Fruit fly (Drosophila melanogaster) whole organism, embryonic: ENCODE results near the gene fok.

ENCODE experiments used
- BEAF-32 ChIP-seq: fragments of 200-800 bp; sonication (Bioruptor generic); optimal IDR thresholded peaks from 3 replicates; lab custom pipeline; 2017; ENCODE audit warnings: missing biosample characterization, missing genetic modification characterization, mild to moderate bottlenecking, moderate library complexity, missing genetic modification reagents
- CG10267 ChIP-seq: fragments of 200-800 bp; sonication (Bioruptor generic); optimal IDR thresholded peaks from 2 replicates; lab custom pipeline; 2018; ENCODE audit warnings: missing biosample characterization, mild to moderate bottlenecking, missing genetic modification characterization, moderate library complexity
- CG12104 ChIP-seq: fragments of 200-800 bp; sonication (Bioruptor generic); optimal IDR thresholded peaks from 3 replicates; lab custom pipeline; 2016; ENCODE audit warnings: missing biosample characterization, missing genetic modification characterization
- CG12942 ChIP-seq: fragments of 200-800 bp; sonication (Bioruptor generic); optimal IDR thresholded peaks from 3 replicates; lab custom pipeline; 2016; ENCODE audit warnings: missing biosample characterization, missing genetic modification characterization
- CG14860 ChIP-seq: fragments of 200-800 bp; sonication (Bioruptor generic); IDR thresholded peaks from 3 replicates; pipeline ENCODE4 v1.3.6; 2022; ENCODE audit warnings: missing biosample characterization, missing genetic modification characterization; ENCODE audit not compliant: partially characterized antibody
- CG15479 ChIP-seq: fragments of 200-800 bp; sonication (Bioruptor generic); optimal IDR thresholded peaks from 3 replicates; lab custom pipeline; 2019; ENCODE audit warnings: missing biosample characterization, mild to moderate bottlenecking, missing genetic modification characterization, moderate library complexity
- CG15514 ChIP-seq: fragments of 200-800 bp; sonication (Bioruptor generic); optimal IDR thresholded peaks from 3 replicates; lab custom pipeline; 2017; ENCODE audit warnings: missing biosample characterization, missing genetic modification characterization, mild to moderate bottlenecking, moderate library complexity, missing genetic modification reagents
- CG18619 ChIP-seq: fragments of 200-800 bp; sonication (Bioruptor generic); optimal IDR thresholded peaks from 3 replicates; lab custom pipeline; 2017; ENCODE audit warnings: missing biosample characterization, mild to moderate bottlenecking, missing genetic modification characterization
- CG2116 ChIP-seq: fragments of 200-800 bp; sonication (Bioruptor generic); optimal IDR thresholded peaks from 3 replicates; lab custom pipeline; 2018; ENCODE audit warnings: missing biosample characterization, mild to moderate bottlenecking, missing genetic modification characterization
- CG33557 ChIP-seq: fragments of 200-800 bp; sonication (Bioruptor generic); optimal IDR thresholded peaks from 2 replicates; lab custom pipeline; 2019; ENCODE audit warnings: missing biosample characterization, mild to moderate bottlenecking, missing genetic modification characterization, moderate library complexity
- CG34224 ChIP-seq: fragments of 200-800 bp; sonication (Bioruptor generic); IDR thresholded peaks from 3 replicates; pipeline ENCODE4 v1.3.6; 2022; ENCODE audit warnings: missing biosample characterization, missing genetic modification characterization; ENCODE audit not compliant: partially characterized antibody
- CG3995 ChIP-seq: fragments of 200-800 bp; sonication (Bioruptor generic); optimal IDR thresholded peaks from 3 replicates; lab custom pipeline; 2016; ENCODE audit warnings: missing biosample characterization, missing genetic modification characterization
- CG4424 ChIP-seq: fragments of 200-800 bp; sonication (Bioruptor generic); optimal IDR thresholded peaks from 3 replicates; lab custom pipeline; 2016; ENCODE audit warnings: missing biosample characterization, missing genetic modification characterization
- CG5245 ChIP-seq: fragments of 200-800 bp; sonication (Bioruptor generic); optimal IDR thresholded peaks from 3 replicates; lab custom pipeline; 2016; ENCODE audit warnings: missing biosample characterization, missing genetic modification characterization
- CG7271 ChIP-seq: fragments of 200-800 bp; sonication (Bioruptor generic); optimal IDR thresholded peaks from 2 replicates; lab custom pipeline; 2018; ENCODE audit warnings: missing biosample characterization, mild to moderate bottlenecking, missing genetic modification characterization, moderate library complexity
- CG8924 ChIP-seq: fragments of 200-800 bp; optimal IDR thresholded peaks from 3 replicates; lab custom pipeline; 2019; ENCODE audit warnings: missing biosample characterization, mild to moderate bottlenecking, missing genetic modification characterization, moderate library complexity
- Dp ChIP-seq: fragments of 200-800 bp; sonication (Bioruptor generic); optimal IDR thresholded peaks from 2 replicates; lab custom pipeline; 2018; ENCODE audit warnings: missing biosample characterization, mild to moderate bottlenecking, missing genetic modification characterization, moderate library complexity
- Dref ChIP-seq: fragments of 200-800 bp; sonication (Bioruptor generic); IDR thresholded peaks from 2 replicates; pipeline ENCODE4 v1.3.6; 2022; ENCODE audit warnings: missing biosample characterization, missing genetic modification characterization
- Hr51 ChIP-seq, 2 experiments: fragments of 200-800 bp; sonication (Bioruptor generic); optimal IDR thresholded peaks; 2 replicates in 1 of 2; 3 replicates in 1 of 2; lab custom pipeline; 2016 to 2018; ENCODE audit warnings: missing biosample characterization in 2 of 2, missing genetic modification characterization in 2 of 2, mild to moderate bottlenecking in 1 of 2, moderate library complexity in 1 of 2
- Hsf ChIP-seq: fragments of 200-800 bp; sonication (Bioruptor generic); optimal IDR thresholded peaks from 3 replicates; lab custom pipeline; 2016; ENCODE audit warnings: missing biosample characterization, missing genetic modification characterization
- Mad ChIP-seq: fragments of 200-800 bp; sonication (Bioruptor generic); optimal IDR thresholded peaks from 2 replicates; lab custom pipeline; 2016; ENCODE audit warnings: missing biosample characterization, missing genetic modification characterization
- Max ChIP-seq: fragments of 200-800 bp; sonication (Bioruptor generic); optimal IDR thresholded peaks from 2 replicates; lab custom pipeline; 2016; ENCODE audit warnings: missing biosample characterization, mild to moderate bottlenecking, missing genetic modification characterization
- Myb ChIP-seq: fragments of 200-800 bp; sonication (Bioruptor generic); optimal IDR thresholded peaks from 2 replicates; lab custom pipeline; 2016; ENCODE audit warnings: missing biosample characterization, missing genetic modification characterization
- Oli ChIP-seq: fragments of 200-800 bp; sonication (Bioruptor generic); optimal IDR thresholded peaks from 2 replicates; lab custom pipeline; 2018; ENCODE audit warnings: missing biosample characterization, mild to moderate bottlenecking, missing genetic modification characterization, moderate library complexity
- Scr ChIP-seq: fragments of 200-800 bp; sonication (Bioruptor generic); IDR thresholded peaks from 2 replicates; pipeline ENCODE4 v1.3.6; 2022; ENCODE audit warnings: missing biosample characterization, missing genetic modification characterization; ENCODE audit not compliant: partially characterized antibody
- Ssrp ChIP-seq: fragments of 200-800 bp; sonication (Bioruptor generic); optimal IDR thresholded peaks from 2 replicates; lab custom pipeline; 2018; ENCODE audit warnings: missing biosample characterization, mild to moderate bottlenecking, missing genetic modification characterization, moderate library complexity
- Trl ChIP-seq, 3 experiments: fragments of >200 bp in 2 of 3; fragments of 200-800 bp in 1 of 3; sonication (Bioruptor generic) in 1 of 3; optimal IDR thresholded peaks; 2 replicates in 1 of 3; 3 replicates in 2 of 3; lab custom pipeline; 2016 to 2017; ENCODE audit warnings: missing biosample characterization in 1 of 3, missing genetic modification characterization in 1 of 3
- aop ChIP-seq: fragments of 200-800 bp; sonication (Bioruptor generic); IDR thresholded peaks from 2 replicates; pipeline ENCODE4 v1.3.6; 2022; ENCODE audit warnings: missing biosample characterization, missing genetic modification characterization
- ara ChIP-seq: fragments of 200-800 bp; sonication (Bioruptor generic); IDR thresholded peaks from 2 replicates; pipeline ENCODE4 v1.3.6; 2022; ENCODE audit warnings: missing biosample characterization, missing genetic modification characterization
- chif ChIP-seq, 2 experiments: fragments of 200-800 bp; sonication (Bioruptor generic); optimal IDR thresholded peaks; 3 replicates each; lab custom pipeline; 2016; ENCODE audit warnings: missing biosample characterization in 2 of 2, missing genetic modification characterization in 2 of 2
- dan ChIP-seq: fragments of 200-800 bp; sonication (Bioruptor generic); IDR thresholded peaks from 2 replicates; pipeline ENCODE4 v1.3.6; 2022; ENCODE audit warnings: missing biosample characterization, missing genetic modification characterization
- dmrt11E ChIP-seq: fragments of 200-800 bp; sonication (Bioruptor generic); optimal IDR thresholded peaks from 3 replicates; lab custom pipeline; 2018; ENCODE audit warnings: missing biosample characterization, mild to moderate bottlenecking, missing genetic modification characterization, moderate library complexity
- ems ChIP-seq: fragments of 200-800 bp; sonication (Bioruptor generic); optimal IDR thresholded peaks from 3 replicates; lab custom pipeline; 2016; ENCODE audit warnings: missing biosample characterization, missing genetic modification characterization
- ewg ChIP-seq: fragments of 200-800 bp; sonication (Bioruptor generic); optimal IDR thresholded peaks from 3 replicates; lab custom pipeline; 2017; ENCODE audit warnings: mild to moderate bottlenecking, missing biosample characterization, missing genetic modification reagents, missing genetic modification characterization
- fru ChIP-seq: fragments of >200 bp; optimal IDR thresholded peaks from 2 replicates; lab custom pipeline; 2017
- grau ChIP-seq: fragments of 200-800 bp; optimal IDR thresholded peaks from 3 replicates; lab custom pipeline; 2019; ENCODE audit warnings: missing biosample characterization, mild to moderate bottlenecking, missing genetic modification characterization, moderate library complexity
- hbn ChIP-seq: fragments of 200-800 bp; sonication (Bioruptor generic); IDR thresholded peaks from 2 replicates; pipeline ENCODE4 v1.3.6; 2022; ENCODE audit warnings: missing biosample characterization, missing genetic modification characterization; ENCODE audit not compliant: partially characterized antibody
- ind ChIP-seq: fragments of 200-800 bp; sonication (Bioruptor generic); optimal IDR thresholded peaks from 3 replicates; lab custom pipeline; 2016; ENCODE audit warnings: missing biosample characterization, missing genetic modification characterization
- lab ChIP-seq: fragments of 200-800 bp; sonication (Bioruptor generic); optimal IDR thresholded peaks from 3 replicates; lab custom pipeline; 2017; ENCODE audit warnings: missing biosample characterization, missing genetic modification characterization, mild to moderate bottlenecking, moderate library complexity, missing genetic modification reagents
- lmd ChIP-seq: fragments of 200-800 bp; sonication (Bioruptor generic); IDR thresholded peaks from 2 replicates; pipeline ENCODE4 v1.3.6; 2022; ENCODE audit warnings: missing biosample characterization, missing genetic modification characterization
- luna ChIP-seq: fragments of 200-800 bp; sonication (Bioruptor generic); optimal IDR thresholded peaks from 2 replicates; lab custom pipeline; 2016; ENCODE audit warnings: missing biosample characterization, missing genetic modification characterization
- pum ChIP-seq: fragments of 200-800 bp; sonication (Bioruptor generic); optimal IDR thresholded peaks from 2 replicates; lab custom pipeline; 2016; ENCODE audit warnings: missing biosample characterization, missing genetic modification characterization
- rib ChIP-seq: fragments of 200-800 bp; sonication (Bioruptor generic); IDR thresholded peaks from 2 replicates; pipeline ENCODE4 v1.3.6; 2022; ENCODE audit warnings: missing biosample characterization, missing genetic modification characterization
- run ChIP-seq: fragments of 200-800 bp; sonication (Bioruptor generic); optimal IDR thresholded peaks from 3 replicates; lab custom pipeline; 2018; ENCODE audit warnings: missing biosample characterization, mild to moderate bottlenecking, missing genetic modification characterization
- schlank ChIP-seq: fragments of 200-800 bp; sonication (Bioruptor generic); optimal IDR thresholded peaks from 2 replicates; lab custom pipeline; 2018; ENCODE audit warnings: missing biosample characterization, mild to moderate bottlenecking, missing genetic modification characterization
- tap ChIP-seq: fragments of 200-800 bp; optimal IDR thresholded peaks from 3 replicates; lab custom pipeline; 2019; ENCODE audit warnings: missing biosample characterization, mild to moderate bottlenecking, missing genetic modification characterization, moderate library complexity
- tin ChIP-seq: fragments of 200-800 bp; sonication (Bioruptor generic); optimal IDR thresholded peaks from 3 replicates; lab custom pipeline; 2016; ENCODE audit warnings: missing biosample characterization, missing genetic modification characterization
- tll ChIP-seq, 2 experiments: fragments of 200-800 bp in 1 of 2; fragments of >200 bp in 1 of 2; sonication (Bioruptor generic) in 1 of 2; optimal IDR thresholded peaks; 2 replicates each; lab custom pipeline; 2017 to 2019; ENCODE audit warnings: missing biosample characterization in 2 of 2, missing genetic modification characterization in 2 of 2, mild to moderate bottlenecking in 1 of 2, moderate library complexity in 1 of 2
- tx ChIP-seq: fragments of 200-800 bp; sonication (Bioruptor generic); optimal IDR thresholded peaks from 2 replicates; lab custom pipeline; 2016; ENCODE audit warnings: missing biosample characterization, missing genetic modification characterization

Gene fok

DNA sequence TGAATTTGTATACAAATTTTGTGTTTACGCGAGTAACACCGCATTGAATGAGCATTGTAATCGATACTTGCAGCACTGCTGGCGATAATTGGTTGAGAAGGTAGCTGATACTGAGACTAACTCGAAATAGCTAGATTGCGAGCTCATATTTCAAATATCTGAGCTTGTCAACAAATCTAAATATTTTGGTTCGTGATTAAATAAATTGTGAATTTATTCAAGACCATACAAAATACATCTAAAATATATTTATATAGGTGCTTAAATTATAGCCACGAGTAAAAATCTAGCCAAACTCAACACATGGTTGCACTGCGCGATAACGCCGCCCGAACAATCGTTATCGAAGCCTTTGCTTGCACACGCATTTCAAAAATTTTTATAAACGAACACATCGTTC is 8.9 kb upstream of the fok start, which contains the start of the genes Taf13 and nesd (continued):
- peak; percentile 78 for TF ChIP-seq Scr (GFP tag; lab: Robert Waterston, UW)
- no peak for TF ChIP-seq CG12942 (GFP tag; lab: Kevin White, UChicago)
- TF ChIP-seq ewg (GFP tag; lab: Kevin White, UChicago): no peak
- TF ChIP-seq Myb (GFP tag; lab: Kevin White, UChicago): peak; percentile 73
- TF ChIP-seq ara (GFP tag; lab: Robert Waterston, UW): no peak
- no peak for TF ChIP-seq schlank (tag; lab: Kevin White, UChicago)
- peak; percentile 85 for TF ChIP-seq BEAF-32
- TF ChIP-seq tx: no peak
- TF ChIP-seq ind (GFP tag; lab: Kevin White, UChicago): peak; percentile 21
- TF ChIP-seq pum: no peak
- peak; percentile 32 for TF ChIP-seq Oli (tag; lab: Kevin White, UChicago)
- peak; percentile 6; the same call in 1 of the 2 replicates for TF ChIP-seq lmd
- peak; percentile 10 for TF ChIP-seq ems (GFP tag; lab: Kevin White, UChicago)
- TF ChIP-seq chif (GFP tag; optimal IDR thresholded peaks at IDR 0.05; lab: Kevin White, UChicago): peak in 1 of 2 experiments; percentile 26
- peak; percentile 30 for TF ChIP-seq CG33557
- TF ChIP-seq CG14860: peak; percentile 82
- no peak for TF ChIP-seq run
- peak; percentile 29 for TF ChIP-seq CG15479 (GFP tag; lab: Kevin White, UChicago)
- peak; percentile 51 for TF ChIP-seq CG7271 (tag; lab: Kevin White, UChicago)
- peak; percentile 10 for TF ChIP-seq Ssrp (tag; lab: Kevin White, UChicago)
- TF ChIP-seq CG8924 (tag; lab: Kevin White, UChicago): peak; percentile 19
- peak; percentile 30 for TF ChIP-seq tin (GFP tag; lab: Kevin White, UChicago)
- peak; percentile 81 for TF ChIP-seq Dref (GFP tag; lab: Robert Waterston, UW)
- peak; percentile 20 for TF ChIP-seq lab (GFP tag; lab: Kevin White, UChicago)
- TF ChIP-seq Mad (GFP tag; lab: Kevin White, UChicago): peak; percentile 1
- peak; percentile 2 to 93 for TF ChIP-seq tll (GFP tag; optimal IDR thresholded peaks at IDR 0.05; lab: Kevin White, UChicago)
- TF ChIP-seq CG12104 (GFP tag; lab: Kevin White, UChicago): no peak
- TF ChIP-seq dmrt11E (tag; lab: Kevin White, UChicago): peak; percentile 46
- TF ChIP-seq Max: peak; percentile 64
- TF ChIP-seq CG18619: peak; percentile 1
- TF ChIP-seq rib (GFP tag; lab: Robert Waterston, UW): peak; percentile 56; the same call in 1 of the 2 replicates
- TF ChIP-seq fru: no peak
- TF ChIP-seq CG3995: peak; percentile 39
- TF ChIP-seq CG15514 (GFP tag; lab: Kevin White, UChicago): peak; percentile 65
- peak; percentile 52 for TF ChIP-seq Hsf (GFP tag; lab: Kevin White, UChicago)
- TF ChIP-seq CG5245 (GFP tag; lab: Kevin White, UChicago): no peak
- no peak for TF ChIP-seq luna (GFP tag; lab: Kevin White, UChicago)
- TF ChIP-seq tap (tag; lab: Kevin White, UChicago): no peak
- peak; percentile 56 for TF ChIP-seq CG10267 (tag; lab: Kevin White, UChicago)
- peak; percentile 85 for TF ChIP-seq Dp (GFP tag; lab: Kevin White, UChicago)
- peak; percentile 100 for TF ChIP-seq CG2116
- TF ChIP-seq Hr51 (GFP tag; optimal IDR thresholded peaks at IDR 0.05; lab: Kevin White, UChicago): peak; percentile 25 to 40
- peak; percentile 73 for TF ChIP-seq CG34224 (GFP tag; lab: Robert Waterston, UW)
- TF ChIP-seq aop (GFP tag; lab: Robert Waterston, UW): no peak
- peak; percentile 38 for TF ChIP-seq CG4424 (GFP tag; lab: Kevin White, UChicago)
- TF ChIP-seq hbn (GFP tag; lab: Robert Waterston, UW): peak; percentile 67; the same call in 1 of the 2 replicates
- no peak for TF ChIP-seq dan
- no peak for TF ChIP-seq Trl (optimal IDR thresholded peaks at IDR 0.05; lab: Kevin White, UChicago)
- TF ChIP-seq Trl (GFP tag; optimal IDR thresholded peaks at IDR 0.05; lab: Kevin White, UChicago): peak; percentile 3
- peak; percentile 66 for TF ChIP-seq grau (tag; lab: Kevin White, UChicago)
